Worm (Caenorhabditis elegans) whole organism, late embryonic: ENCODE measurements around the gene mks-3.

Experiments
- C08G9.2 ChIP-seq: sonication (generic microtip); optimal IDR thresholded peaks from 2 replicates; lab custom pipeline; 2016; ENCODE audit warnings: mild to moderate bottlenecking, missing genetic modification characterization, moderate library complexity, missing compliant biosample characterization
- C38D4.7 ChIP-seq: fragments of 200-800 bp; sonication (Bioruptor generic); optimal IDR thresholded peaks from 2 replicates; lab custom pipeline; 2018; ENCODE audit warnings: mild to moderate bottlenecking, missing genetic modification characterization, moderate library complexity, missing compliant biosample characterization
- F13H6.1 ChIP-seq: sonication (generic microtip); optimal IDR thresholded peaks from 2 replicates; lab custom pipeline; 2016; ENCODE audit warnings: missing genetic modification characterization, missing compliant biosample characterization
- K02D7.2 ChIP-seq: sonication (generic microtip); optimal IDR thresholded peaks from 2 replicates; lab custom pipeline; 2017; ENCODE audit warnings: mild to moderate bottlenecking, missing genetic modification characterization, missing compliant biosample characterization
- K09A11.1 ChIP-seq: sonication (generic microtip); optimal IDR thresholded peaks from 2 replicates; lab custom pipeline; 2017; ENCODE audit warnings: antibody characterized with exemption, mild to moderate bottlenecking, missing genetic modification characterization, missing compliant biosample characterization; ENCODE audit not compliant: insufficient read depth
- Y22D7AL.16 ChIP-seq: sonication (generic microtip); optimal IDR thresholded peaks from 2 replicates; lab custom pipeline; 2016; ENCODE audit warnings: missing genetic modification characterization, missing compliant biosample characterization
- ceh-14 ChIP-seq: sonication (generic microtip); optimal IDR thresholded peaks from 2 replicates; lab custom pipeline; 2016; ENCODE audit warnings: missing genotype, missing genetic modification characterization, missing compliant biosample characterization
- ceh-19 ChIP-seq: fragments of 200-800 bp; sonication (Bioruptor generic); optimal IDR thresholded peaks from 2 replicates; lab custom pipeline; 2018; ENCODE audit warnings: mild to moderate bottlenecking, missing genetic modification characterization, missing compliant biosample characterization
- ceh-2 ChIP-seq: sonication (generic microtip); optimal IDR thresholded peaks from 2 replicates; lab custom pipeline; 2016; ENCODE audit warnings: missing genotype, missing genetic modification characterization, missing compliant biosample characterization
- ceh-22 ChIP-seq: sonication (generic microtip); optimal IDR thresholded peaks from 2 replicates; lab custom pipeline; 2017; ENCODE audit warnings: missing biosample characterization, missing genetic modification characterization
- ceh-30 ChIP-seq: fragments of 150-350 bp; optimal IDR thresholded peaks from 2 replicates; lab custom pipeline; 2014; ENCODE audit warnings: missing biosample characterization, missing genetic modification characterization
- ceh-31 ChIP-seq: sonication (generic microtip); optimal IDR thresholded peaks from 2 replicates; lab custom pipeline; 2016; ENCODE audit warnings: missing genetic modification characterization, missing compliant biosample characterization
- ceh-34 ChIP-seq: sonication (generic microtip); optimal IDR thresholded peaks from 2 replicates; lab custom pipeline; 2016; ENCODE audit warnings: mild to moderate bottlenecking, missing genetic modification characterization, missing compliant biosample characterization
- ceh-48 ChIP-seq: sonication (generic microtip); optimal IDR thresholded peaks from 2 replicates; lab custom pipeline; 2016; ENCODE audit warnings: missing genetic modification characterization, inconsistent platforms, missing compliant biosample characterization
- ceh-6 ChIP-seq: fragments of 200-800 bp; sonication (Bioruptor generic); optimal IDR thresholded peaks from 2 replicates; lab custom pipeline; 2018; ENCODE audit warnings: mild to moderate bottlenecking, missing genetic modification characterization, missing compliant biosample characterization
- ceh-9 ChIP-seq: sonication (generic microtip); optimal IDR thresholded peaks from 2 replicates; lab custom pipeline; 2016; ENCODE audit warnings: mild to moderate bottlenecking, missing genetic modification characterization, inconsistent platforms, missing compliant biosample characterization
- che-1 ChIP-seq: sonication (generic microtip); optimal IDR thresholded peaks from 2 replicates; lab custom pipeline; 2016; ENCODE audit warnings: mild to moderate bottlenecking, missing genetic modification characterization, missing compliant biosample characterization
- dmd-4 ChIP-seq: sonication (generic microtip); optimal IDR thresholded peaks from 2 replicates; lab custom pipeline; 2016; ENCODE audit warnings: borderline replicate concordance, missing genetic modification characterization, missing compliant biosample characterization
- dve-1 ChIP-seq: sonication (generic microtip); optimal IDR thresholded peaks from 2 replicates; lab custom pipeline; 2017; ENCODE audit warnings: antibody characterized with exemption, mild to moderate bottlenecking, missing genetic modification characterization, missing compliant biosample characterization
- elt-2 ChIP-seq: sonication (generic microtip); optimal IDR thresholded peaks from 2 replicates; lab custom pipeline; 2016; ENCODE audit warnings: missing genetic modification reagents, missing genetic modification characterization, missing compliant biosample characterization
- elt-4 ChIP-seq: sonication (generic microtip); optimal IDR thresholded peaks from 2 replicates; lab custom pipeline; 2016; ENCODE audit warnings: missing genetic modification characterization, missing compliant biosample characterization
- ets-4 ChIP-seq: sonication (generic microtip); optimal IDR thresholded peaks from 2 replicates; lab custom pipeline; 2016; ENCODE audit warnings: missing genetic modification characterization, missing compliant biosample characterization
- eyg-1 ChIP-seq: sonication (generic microtip); optimal IDR thresholded peaks from 2 replicates; lab custom pipeline; 2016; ENCODE audit warnings: missing genotype, missing genetic modification characterization, missing compliant biosample characterization
- fax-1 ChIP-seq: sonication (generic microtip); optimal IDR thresholded peaks from 2 replicates; lab custom pipeline; 2016; ENCODE audit warnings: missing genotype, missing genetic modification characterization, missing compliant biosample characterization
- fkh-6 ChIP-seq: sonication (generic microtip); optimal IDR thresholded peaks from 2 replicates; lab custom pipeline; 2016; ENCODE audit warnings: missing genetic modification characterization, missing compliant biosample characterization
- hlh-15 ChIP-seq: sonication (generic microtip); optimal IDR thresholded peaks from 2 replicates; lab custom pipeline; 2016; ENCODE audit warnings: missing genetic modification characterization, missing compliant biosample characterization
- hlh-8 ChIP-seq: sonication (generic microtip); optimal IDR thresholded peaks from 2 replicates; lab custom pipeline; 2016; ENCODE audit warnings: missing genotype, missing genetic modification characterization, missing compliant biosample characterization
- lin-11 ChIP-seq: fragments of 200-800 bp; sonication (Bioruptor generic); optimal IDR thresholded peaks from 2 replicates; lab custom pipeline; 2018; ENCODE audit warnings: mild to moderate bottlenecking, missing genetic modification characterization, missing compliant biosample characterization
- madf-2 ChIP-seq: sonication (generic microtip); optimal IDR thresholded peaks from 2 replicates; lab custom pipeline; 2017; ENCODE audit warnings: missing genetic modification characterization, missing compliant biosample characterization
- mec-3 ChIP-seq: sonication (generic microtip); optimal IDR thresholded peaks from 2 replicates; lab custom pipeline; 2016; ENCODE audit warnings: borderline replicate concordance, missing genetic modification characterization, missing compliant biosample characterization
- nfya-1 ChIP-seq: sonication (generic microtip); optimal IDR thresholded peaks from 2 replicates; lab custom pipeline; 2017; ENCODE audit warnings: missing genetic modification characterization, mild to moderate bottlenecking, missing compliant biosample characterization, antibody characterized with exemption, moderate library complexity
- nhr-11 ChIP-seq: fragments of 150-350 bp; optimal IDR thresholded peaks from 2 replicates; lab custom pipeline; 2014; ENCODE audit warnings: missing biosample characterization, missing genetic modification characterization
- nhr-232 ChIP-seq: sonication (generic microtip); optimal IDR thresholded peaks from 2 replicates; lab custom pipeline; 2016; ENCODE audit warnings: missing genetic modification characterization, missing compliant biosample characterization
- npax-4 ChIP-seq: sonication (generic microtip); optimal IDR thresholded peaks from 2 replicates; lab custom pipeline; 2016; ENCODE audit warnings: missing genetic modification characterization, missing compliant biosample characterization
- odd-2 ChIP-seq: sonication (generic microtip); optimal IDR thresholded peaks from 2 replicates; lab custom pipeline; 2017; ENCODE audit warnings: antibody characterized with exemption, mild to moderate bottlenecking, missing genetic modification characterization, missing compliant biosample characterization
- pag-3 ChIP-seq: sonication (generic microtip); optimal IDR thresholded peaks from 2 replicates; lab custom pipeline; 2016; ENCODE audit warnings: missing compliant biosample characterization, missing genetic modification characterization, borderline replicate concordance
- pat-9 ChIP-seq: fragments of 200-800 bp; sonication (Bioruptor generic); optimal IDR thresholded peaks from 2 replicates; lab custom pipeline; 2018; ENCODE audit warnings: mild to moderate bottlenecking, missing genetic modification characterization, moderate library complexity, missing compliant biosample characterization
- pax-1 ChIP-seq: fragments of 150-350 bp; optimal IDR thresholded peaks from 2 replicates; lab custom pipeline; 2014; ENCODE audit warnings: missing biosample characterization, missing genetic modification characterization
- pha-2 ChIP-seq: sonication (generic microtip); optimal IDR thresholded peaks from 2 replicates; lab custom pipeline; 2017; ENCODE audit warnings: mild to moderate bottlenecking, missing genetic modification characterization, missing compliant biosample characterization
- pqm-1 ChIP-seq: sonication (generic microtip); optimal IDR thresholded peaks from 2 replicates; lab custom pipeline; 2016; ENCODE audit warnings: missing genetic modification characterization, missing compliant biosample characterization
- pros-1 ChIP-seq: fragments of 150-350 bp; optimal IDR thresholded peaks from 2 replicates; lab custom pipeline; 2014; ENCODE audit warnings: missing biosample characterization, missing genetic modification reagents, missing genetic modification characterization
- ref-2 ChIP-seq: sonication (generic microtip); optimal IDR thresholded peaks from 2 replicates; lab custom pipeline; 2016; ENCODE audit warnings: missing genetic modification characterization, missing compliant biosample characterization
- rnt-1 ChIP-seq: sonication (generic microtip); optimal IDR thresholded peaks from 2 replicates; lab custom pipeline; 2016; ENCODE audit warnings: missing genetic modification characterization, missing compliant biosample characterization
- sox-4 ChIP-seq: sonication (generic microtip); optimal IDR thresholded peaks from 2 replicates; lab custom pipeline; 2017; ENCODE audit warnings: mild to moderate bottlenecking, missing genetic modification characterization, inconsistent platforms, missing compliant biosample characterization
- syd-9 ChIP-seq: sonication (generic microtip); optimal IDR thresholded peaks from 2 replicates; lab custom pipeline; 2016; ENCODE audit warnings: mild to moderate bottlenecking, missing genetic modification characterization, moderate library complexity, missing compliant biosample characterization
- tbx-2 ChIP-seq: sonication (generic microtip); optimal IDR thresholded peaks from 2 replicates; lab custom pipeline; 2016; ENCODE audit warnings: missing genetic modification characterization, missing compliant biosample characterization
- ttx-3 ChIP-seq: sonication (generic microtip); optimal IDR thresholded peaks from 2 replicates; lab custom pipeline; 2016; ENCODE audit warnings: missing genetic modification reagents, missing genetic modification characterization, missing compliant biosample characterization
- unc-3 ChIP-seq, 2 experiments: fragments of 200-800 bp in 1 of 2; sonication (Bioruptor generic) in 1 of 2; sonication (generic microtip) in 1 of 2; conservative IDR thresholded peaks in 1 of 2; optimal IDR thresholded peaks in 1 of 2; 2 replicates each; pipeline versions ENCODE4 v1.3.6 to Lab custom; 2016 to 2022; ENCODE audit warnings: missing compliant biosample characterization in 2 of 2, missing genetic modification characterization in 2 of 2, missing genetic modification reagents in 1 of 2
- unc-42 ChIP-seq: sonication (generic microtip); optimal IDR thresholded peaks from 2 replicates; lab custom pipeline; 2016; ENCODE audit warnings: missing genotype, missing genetic modification characterization, missing compliant biosample characterization
- unc-55 ChIP-seq: sonication (generic microtip); optimal IDR thresholded peaks from 2 replicates; lab custom pipeline; 2017; ENCODE audit warnings: missing biosample characterization, missing genetic modification reagents, missing genetic modification characterization
- zip-5 ChIP-seq: sonication (generic microtip); optimal IDR thresholded peaks from 2 replicates; lab custom pipeline; 2016; ENCODE audit warnings: missing genetic modification characterization, missing compliant biosample characterization
- ztf-16 ChIP-seq: sonication (generic microtip); optimal IDR thresholded peaks from 2 replicates; lab custom pipeline; 2017; ENCODE audit warnings: missing genetic modification characterization, missing compliant biosample characterization

mks-3 gene

ce11 chrII:7537603-7538230 is 45.7 kb downstream of the mks-3 start, which contains the start of gene nfi-1:
nfi-1 (plus strand) TSS chrII:7538180.
- TF ChIP-seq ceh-22 (tag; lab: Kevin White, UChicago) (no peak), unc-55 (GFP tag; lab: Kevin White, UChicago) (no peak), elt-4 (tag; lab: Kevin White, UChicago) (no peak), pha-2 (tag; lab: Kevin White, UChicago) (no peak), Y22D7AL.16 (tag; lab: Kevin White, UChicago) (no peak), ztf-16 (tag; lab: Kevin White, UChicago) (no peak), sox-4 (tag; lab: Kevin White, UChicago) (no peak), ceh-14 (tag; lab: Kevin White, UChicago) (no peak), unc-42 (peak; percentile 47), nhr-11 (no peak), lin-11 (tag; lab: Kevin White, UChicago) (no peak), K02D7.2 (no peak), pqm-1 (tag; lab: Kevin White, UChicago) (no peak), fkh-6 (no peak), madf-2 (no peak), ceh-48 (tag; lab: Kevin White, UChicago) (no peak), pros-1 (no peak), npax-4 (tag; lab: Kevin White, UChicago) (no peak), rnt-1 (tag; lab: Kevin White, UChicago) (no peak), pag-3 (tag; lab: Kevin White, UChicago) (no peak), F13H6.1 (tag; lab: Kevin White, UChicago) (no peak), K09A11.1 (no peak), ceh-34 (tag; lab: Kevin White, UChicago) (no peak), ceh-31 (tag; lab: Kevin White, UChicago) (peak; percentile 67), unc-3 (GFP tag; conservative IDR thresholded peaks at IDR 0.05; lab: Robert Waterston, UW) (no peak), unc-3 (tag; optimal IDR thresholded peaks at IDR 0.05; lab: Kevin White, UChicago) (no peak), ceh-19 (GFP tag; lab: Kevin White, UChicago) (no peak), ttx-3 (tag; lab: Kevin White, UChicago) (no peak), syd-9 (no peak), ceh-30 (tag; lab: Kevin White, UChicago) (no peak), fax-1 (tag; lab: Kevin White, UChicago) (peak; percentile 17), hlh-8 (tag; lab: Kevin White, UChicago) (peak; percentile 38), pax-1 (tag; lab: Kevin White, UChicago) (no peak), tbx-2 (tag; lab: Kevin White, UChicago) (peak; percentile 62), dve-1 (tag; lab: Kevin White, UChicago) (no peak), eyg-1 (tag; lab: Kevin White, UChicago) (no peak), C38D4.7 (GFP tag; lab: Kevin White, UChicago) (no peak), che-1 (tag; lab: Kevin White, UChicago) (no peak), ets-4 (peak; percentile 61), nfya-1 (tag; lab: Kevin White, UChicago) (no peak), C08G9.2 (tag; lab: Kevin White, UChicago) (peak; percentile 74), nhr-232 (tag; lab: Kevin White, UChicago) (no peak), mec-3 (tag; lab: Kevin White, UChicago) (no peak), ceh-6 (no peak), zip-5 (no peak), pat-9 (no peak), hlh-15 (tag; lab: Kevin White, UChicago) (no peak), ceh-2 (tag; lab: Kevin White, UChicago) (peak; percentile 70), ref-2 (tag; lab: Kevin White, UChicago) (no peak), dmd-4 (no peak), odd-2 (no peak), elt-2 (tag; lab: Kevin White, UChicago) (peak; percentile 44), ceh-9 (tag; lab: Kevin White, UChicago) (no peak)
